Fruit fly (Drosophila melanogaster): ENCODE results near the gene CG31635.

Gene CG31635

DNA sequence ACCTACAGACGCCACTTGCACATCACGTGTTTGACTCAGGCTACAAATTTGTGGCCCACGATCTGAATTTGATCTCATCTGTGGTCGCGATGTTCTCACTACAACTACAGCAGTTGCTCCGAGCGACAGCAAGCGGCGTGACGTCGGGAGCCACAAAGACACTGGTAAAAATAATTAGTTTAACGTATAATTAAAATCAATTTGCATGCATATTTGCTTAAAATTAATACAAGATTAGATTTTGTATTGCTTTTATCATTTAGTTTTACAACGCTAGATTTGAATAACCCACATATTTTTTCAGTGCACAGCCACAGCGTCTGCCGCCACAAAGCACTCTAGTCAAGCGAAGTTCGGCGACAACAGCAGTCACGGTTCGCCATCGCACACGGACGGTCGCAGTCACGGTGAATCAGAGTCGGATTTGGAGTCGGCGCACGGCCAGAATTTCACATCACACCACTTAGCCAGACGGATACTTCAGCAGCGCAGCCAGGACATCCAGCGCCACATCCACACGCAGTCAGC lies 36.4 kb downstream of the CG31635 start (continued):
- TF ChIP-seq sr (GFP tag; IDR thresholded peaks at IDR 0.05) = peak; percentile 100
- peak; percentile 96 for TF ChIP-seq stwl (tag; optimal IDR thresholded peaks at IDR 0.05)
- TF ChIP-seq CG15601 (tag; optimal IDR thresholded peaks at IDR 0.05) = peak; percentile 100
- TF ChIP-seq H15 (GFP tag; IDR thresholded peaks at IDR 0.05) = peak; percentile 100
- peak; percentile 100 for TF ChIP-seq CG6813 (GFP tag; optimal IDR thresholded peaks at IDR 0.05)
- peak; percentile 70; the same call in 1 of the 2 replicates for TF ChIP-seq ato (GFP tag; IDR thresholded peaks at IDR 0.05; ENCODE audit: partially characterized antibody)
- peak; percentile 97 for TF ChIP-seq CG8359 (GFP tag; optimal IDR thresholded peaks at IDR 0.05; ENCODE audit: borderline replicate concordance)
- TF ChIP-seq sens (GFP tag) = peak; percentile 100
- TF ChIP-seq CG18764 (GFP tag; optimal IDR thresholded peaks at IDR 0.05) = peak; percentile 100
- no peak for TF ChIP-seq CG8478 (optimal IDR thresholded peaks at IDR 0.05)
- peak; percentile 100 for TF ChIP-seq sob (GFP tag; IDR thresholded peaks at IDR 0.05)
- no peak for TF ChIP-seq Tbp (GFP tag; optimal IDR thresholded peaks at IDR 0.05)
- peak; percentile 100 for TF ChIP-seq CG7786 (GFP tag; optimal IDR thresholded peaks at IDR 0.05)
- TF ChIP-seq gcm2 (GFP tag; optimal IDR thresholded peaks at IDR 0.05) = peak; percentile 100
- TF ChIP-seq Blimp-1 (GFP tag; optimal IDR thresholded peaks at IDR 0.05) = peak; percentile 100
- peak; percentile 100 for TF ChIP-seq Rfx (GFP tag; IDR thresholded peaks at IDR 0.05)
- peak; percentile 100 for TF ChIP-seq CG4730 (GFP tag; IDR thresholded peaks at IDR 0.05)
- TF ChIP-seq bowl (GFP tag; IDR thresholded peaks at IDR 0.05) = peak; percentile 100
- peak; percentile 100 for TF ChIP-seq az2 (GFP tag; optimal IDR thresholded peaks at IDR 0.05)
- peak; percentile 100 for TF ChIP-seq CG10267 (tag; optimal IDR thresholded peaks at IDR 0.05)
- TF ChIP-seq ro (GFP tag; IDR thresholded peaks at IDR 0.05) = peak; percentile 100
- peak; percentile 100 for TF ChIP-seq ranshi (GFP tag; IDR thresholded peaks at IDR 0.05)
- peak; percentile 100 for TF ChIP-seq CG2889 (GFP tag; IDR thresholded peaks at IDR 0.05)
- peak; percentile 99 for TF ChIP-seq dan (GFP tag; IDR thresholded peaks at IDR 0.05)
- peak; percentile 100 for TF ChIP-seq GATAe (GFP tag; conservative IDR thresholded peaks at IDR 0.05)
- peak; percentile 100 for TF ChIP-seq CG18262 (tag; optimal IDR thresholded peaks at IDR 0.05)
- TF ChIP-seq CG10321 (GFP tag; IDR thresholded peaks at IDR 0.05) = peak; percentile 95
- TF ChIP-seq pum (GFP tag; optimal IDR thresholded peaks at IDR 0.05) = peak; percentile 100
- peak; percentile 98 for TF ChIP-seq TFAM (GFP tag; optimal IDR thresholded peaks at IDR 0.05)
- TF ChIP-seq HmgZ (tag; optimal IDR thresholded peaks at IDR 0.05) = peak; percentile 100
- TF ChIP-seq CG6175 (GFP tag; IDR thresholded peaks at IDR 0.05) = peak; percentile 100
- TF ChIP-seq CG11723 (GFP tag; optimal IDR thresholded peaks at IDR 0.05) = peak; percentile 100
- peak; percentile 100 for TF ChIP-seq CG4282 (GFP tag; optimal IDR thresholded peaks at IDR 0.05)
- TF ChIP-seq Dp (GFP tag; optimal IDR thresholded peaks at IDR 0.05) = peak; percentile 64
- TF ChIP-seq ase (GFP tag; IDR thresholded peaks at IDR 0.05) = peak; percentile 100
- TF ChIP-seq amos (GFP tag; IDR thresholded peaks at IDR 0.05; ENCODE audit: partially characterized antibody) = peak; percentile 45; the same call in 1 of the 2 replicates
- peak; percentile 96 for TF ChIP-seq CG9797 (GFP tag; optimal IDR thresholded peaks at IDR 0.05)
- TF ChIP-seq CG10209 (GFP tag; optimal IDR thresholded peaks at IDR 0.05) = peak; percentile 100
- peak; percentile 100 for TF ChIP-seq tio (GFP tag; optimal IDR thresholded peaks at IDR 0.05)
- peak; percentile 100 for TF ChIP-seq sima (GFP tag; optimal IDR thresholded peaks at IDR 0.05)
- peak; percentile 100 for TF ChIP-seq BtbVII (GFP tag; optimal IDR thresholded peaks at IDR 0.05)
- peak; percentile 96 for TF ChIP-seq CG5180 (GFP tag; optimal IDR thresholded peaks at IDR 0.05)
- peak; percentile 100 for TF ChIP-seq grn (GFP tag; optimal IDR thresholded peaks at IDR 0.05)
- no peak for TF ChIP-seq nerfin-2 (GFP tag; IDR thresholded peaks at IDR 0.05; ENCODE audit: partially characterized antibody)
- peak; percentile 99 for TF ChIP-seq CG3407 (GFP tag; optimal IDR thresholded peaks at IDR 0.05)
- peak; percentile 100 for TF ChIP-seq Oaz (GFP tag; IDR thresholded peaks at IDR 0.05)
- peak; percentile 100 for TF ChIP-seq CG17361 (GFP tag; IDR thresholded peaks at IDR 0.05)
- TF ChIP-seq kah (GFP tag; optimal IDR thresholded peaks at IDR 0.05) = peak; percentile 100
- TF ChIP-seq abd-A (tag; optimal IDR thresholded peaks at IDR 0.05) = peak; percentile 100
- peak; percentile 100 for TF ChIP-seq CG8944 (GFP tag; optimal IDR thresholded peaks at IDR 0.05)
- peak; percentile 100 for TF ChIP-seq tin (GFP tag; optimal IDR thresholded peaks at IDR 0.05)

Data from whole organism, embryonic.